Worm (Caenorhabditis elegans): ENCODE measurements around the gene srh-277.

ce11 chrV:16210257-16211002 lies 27.4 kb downstream of the srh-277 start, which contains the start of gene F11A5.16:
- TF ChIP-seq ceh-48 (tag; optimal IDR thresholded peaks at IDR 0.05): no peak
- TF ChIP-seq C38D4.7 (GFP tag; optimal IDR thresholded peaks at IDR 0.05): no peak
- no peak for TF ChIP-seq tbx-7 (tag; optimal IDR thresholded peaks at IDR 0.05)
